Worm (Caenorhabditis elegans): ENCODE results near the gene pfd-5.

pfd-5 gene

DNA sequence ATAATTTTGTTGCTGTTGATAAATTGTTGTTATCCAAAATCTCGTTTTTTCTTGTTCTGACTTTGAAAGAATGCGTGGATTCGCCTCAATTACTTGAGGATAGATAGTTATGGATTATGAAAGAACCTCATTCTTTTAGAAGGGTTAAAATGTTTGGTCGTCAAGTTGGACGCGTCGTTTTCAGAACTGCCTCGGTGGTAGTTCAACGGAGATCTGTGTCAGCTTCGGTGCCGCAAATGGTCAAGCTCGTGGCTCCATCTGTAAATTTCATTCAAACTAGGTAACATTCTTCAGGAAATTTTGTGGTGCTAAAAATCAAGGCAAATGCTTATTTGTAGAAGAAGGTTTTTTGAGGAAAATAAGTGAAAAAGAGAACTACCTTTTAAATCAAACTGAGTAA, 18.1 kb downstream of the pfd-5 start, which contains the start of gene ndab-2:
Gene ndab-2 (plus strand): TSS at position 140 of the 400 bp plus-strand sequence.
- TF ChIP-seq mab-5 (tag; optimal IDR thresholded peaks at IDR 0.05) (no peak), nhr-237 (tag; optimal IDR thresholded peaks at IDR 0.05) (no peak), nhr-28 (tag; optimal IDR thresholded peaks at IDR 0.05) (no peak), ztf-11 (tag; optimal IDR thresholded peaks at IDR 0.05) (no peak), hlh-1 (tag; optimal IDR thresholded peaks at IDR 0.05) (no peak), pha-4 (tag; optimal IDR thresholded peaks at IDR 0.05) (no peak), drap-1 (GFP tag; optimal IDR thresholded peaks at IDR 0.05) (no peak), ceh-83 (GFP tag; optimal IDR thresholded peaks at IDR 0.05) (no peak), ces-1 (GFP tag; optimal IDR thresholded peaks at IDR 0.05) (no peak), elt-3 (tag; optimal IDR thresholded peaks at IDR 0.05) (no peak), flh-1 (GFP tag; optimal IDR thresholded peaks at IDR 0.05) (no peak), elt-1 (tag; optimal IDR thresholded peaks at IDR 0.05; ENCODE audit: borderline replicate concordance, insufficient read depth) (no peak), unc-62 (GFP tag; optimal IDR thresholded peaks at IDR 0.05) (no peak), lin-13 (tag; optimal IDR thresholded peaks at IDR 0.05) (no peak), unc-39 (tag; optimal IDR thresholded peaks at IDR 0.05) (no peak)

DNA sequence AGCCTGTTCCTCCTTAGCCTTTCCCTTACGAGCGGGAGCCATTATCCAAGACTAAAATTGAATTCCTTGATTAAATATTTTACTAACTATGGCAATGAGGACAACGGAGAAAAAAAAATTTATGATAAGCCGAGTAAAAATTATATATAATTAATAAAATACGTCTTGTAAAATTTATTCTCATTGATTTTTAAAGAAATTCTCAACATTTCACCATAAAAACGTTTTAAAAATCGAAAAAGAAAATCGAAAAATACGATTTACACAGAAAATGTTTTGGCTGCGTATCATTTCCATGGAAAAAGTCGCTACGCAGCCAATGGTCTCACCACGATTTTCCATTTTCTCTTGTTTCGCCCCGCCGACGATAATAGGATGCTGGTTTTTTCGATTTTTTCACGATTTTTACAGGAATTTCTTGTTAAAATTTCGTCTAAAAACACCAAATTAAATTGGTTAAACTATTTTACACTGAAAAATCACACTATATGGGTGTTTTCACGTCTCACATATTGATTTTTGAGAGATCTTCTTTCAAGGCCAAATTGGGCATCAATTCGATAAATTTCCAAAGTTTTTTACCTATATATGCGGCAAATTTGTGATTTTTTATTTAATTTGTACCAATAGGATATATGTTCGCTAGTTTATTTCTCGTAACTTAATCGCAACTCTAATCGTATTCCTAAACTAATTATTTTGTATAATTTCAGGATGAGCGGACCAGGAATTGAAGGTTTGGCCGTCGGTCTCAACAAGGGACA, 19.0 kb downstream of the pfd-5 start, which contains the start of the genes rps-14 and rpl-36:
Gene rps-14 (minus strand): TSS at position 51 of the 764 bp plus-strand sequence.
Gene rpl-36 (plus strand): TSS at position 714 of the 764 bp plus-strand sequence.
- TF ChIP-seq snpc-4 (tag; optimal IDR thresholded peaks at IDR 0.05) = no peak
- no peak for TF ChIP-seq zip-8 (tag; optimal IDR thresholded peaks at IDR 0.05)
- no peak for TF ChIP-seq unc-120 (tag; optimal IDR thresholded peaks at IDR 0.05; ENCODE audit: poor library complexity, severe bottlenecking)
- peak; percentile 76 for TF ChIP-seq ceh-39 (tag; optimal IDR thresholded peaks at IDR 0.05)
- TF ChIP-seq nhr-28 (tag; optimal IDR thresholded peaks at IDR 0.05) = no peak
- no peak for TF ChIP-seq ceh-83 (GFP tag; optimal IDR thresholded peaks at IDR 0.05)
- no peak for TF ChIP-seq flh-1 (GFP tag; optimal IDR thresholded peaks at IDR 0.05)
- no peak for TF ChIP-seq tbx-8 (GFP tag; optimal IDR thresholded peaks at IDR 0.05)
- peak; percentile 91 for TF ChIP-seq mep-1 (tag; optimal IDR thresholded peaks at IDR 0.05)
- TF ChIP-seq pha-4 (tag; optimal IDR thresholded peaks at IDR 0.05) = peak; percentile 86
- TF ChIP-seq nhr-237 (tag; optimal IDR thresholded peaks at IDR 0.05) = peak; percentile 92
- TF ChIP-seq nhr-76 (tag; optimal IDR thresholded peaks at IDR 0.05) = no peak
- peak; percentile 41 for TF ChIP-seq ces-1 (GFP tag; optimal IDR thresholded peaks at IDR 0.05)
- TF ChIP-seq ztf-11 (tag; optimal IDR thresholded peaks at IDR 0.05) = no peak
- TF ChIP-seq elt-1 (tag; optimal IDR thresholded peaks at IDR 0.05; ENCODE audit: borderline replicate concordance, insufficient read depth) = no peak
- no peak for TF ChIP-seq elt-3 (tag; optimal IDR thresholded peaks at IDR 0.05)
- peak; percentile 4 for TF ChIP-seq hlh-1 (tag; optimal IDR thresholded peaks at IDR 0.05)
- peak; percentile 66 for TF ChIP-seq M03D4.4 (tag; optimal IDR thresholded peaks at IDR 0.05)
- TF ChIP-seq unc-39 (tag; optimal IDR thresholded peaks at IDR 0.05) = no peak
- no peak for TF ChIP-seq nhr-12 (tag; optimal IDR thresholded peaks at IDR 0.05)
- TF ChIP-seq ceh-43 (GFP tag; optimal IDR thresholded peaks at IDR 0.05) = no peak
- peak; percentile 57 for TF ChIP-seq sptf-1 (tag; optimal IDR thresholded peaks at IDR 0.05)
- no peak for TF ChIP-seq bed-3 (GFP tag; optimal IDR thresholded peaks at IDR 0.05)
- TF ChIP-seq lin-32 (GFP tag; optimal IDR thresholded peaks at IDR 0.05) = no peak
- TF ChIP-seq blmp-1 (tag; optimal IDR thresholded peaks at IDR 0.05) = peak; percentile 15
- TF ChIP-seq cnd-1 (tag; optimal IDR thresholded peaks at IDR 0.05) = no peak
- peak; percentile 87 for TF ChIP-seq lin-13 (tag; optimal IDR thresholded peaks at IDR 0.05)
- peak; percentile 86 for TF ChIP-seq lsy-2 (tag; optimal IDR thresholded peaks at IDR 0.05)
- TF ChIP-seq ham-2 (GFP tag; optimal IDR thresholded peaks at IDR 0.05) = no peak
- TF ChIP-seq drap-1 (GFP tag; optimal IDR thresholded peaks at IDR 0.05) = no peak
- TF ChIP-seq mab-5 (tag; optimal IDR thresholded peaks at IDR 0.05) = no peak
- no peak for TF ChIP-seq sem-2 (GFP tag; optimal IDR thresholded peaks at IDR 0.05)
- no peak for TF ChIP-seq unc-62 (GFP tag; optimal IDR thresholded peaks at IDR 0.05)
- no peak for TF ChIP-seq mls-2 (tag; optimal IDR thresholded peaks at IDR 0.05)
- TF ChIP-seq nhr-2 (tag; optimal IDR thresholded peaks at IDR 0.05) = peak; percentile 16

DNA sequence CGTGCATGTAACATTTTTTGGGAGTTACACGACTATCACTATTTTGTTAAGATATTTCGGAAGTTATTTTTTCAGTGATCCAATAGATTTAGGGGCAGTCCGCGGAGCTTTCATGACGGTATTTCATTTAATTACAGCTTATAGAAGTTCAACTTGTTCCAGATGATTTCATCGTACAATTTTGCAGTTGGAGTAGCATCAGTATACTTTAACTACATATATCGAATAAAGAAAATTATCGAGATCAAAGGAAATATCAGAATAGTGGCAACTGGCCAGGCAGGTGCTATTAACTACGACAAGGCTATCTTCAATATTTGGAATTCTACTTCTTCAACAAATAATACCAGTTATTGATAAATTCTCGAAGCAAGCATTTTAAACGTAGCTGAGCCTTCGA, 20.2 kb downstream of the pfd-5 start:
- no peak for TF ChIP-seq blmp-1 (tag; optimal IDR thresholded peaks at IDR 0.05)
- no peak for TF ChIP-seq nhr-237 (tag; optimal IDR thresholded peaks at IDR 0.05)
- no peak for TF ChIP-seq flh-1 (GFP tag; optimal IDR thresholded peaks at IDR 0.05)
- TF ChIP-seq mls-2 (tag; optimal IDR thresholded peaks at IDR 0.05) = no peak
- TF ChIP-seq elt-1 (tag; optimal IDR thresholded peaks at IDR 0.05; ENCODE audit: borderline replicate concordance, insufficient read depth) = no peak
- no peak for TF ChIP-seq zip-8 (tag; optimal IDR thresholded peaks at IDR 0.05)
- TF ChIP-seq bed-3 (GFP tag; optimal IDR thresholded peaks at IDR 0.05) = no peak
- TF ChIP-seq nhr-12 (tag; optimal IDR thresholded peaks at IDR 0.05) = no peak
- TF ChIP-seq mep-1 (tag; optimal IDR thresholded peaks at IDR 0.05) = no peak
- TF ChIP-seq drap-1 (GFP tag; optimal IDR thresholded peaks at IDR 0.05) = no peak
- no peak for TF ChIP-seq elt-3 (tag; optimal IDR thresholded peaks at IDR 0.05)
- TF ChIP-seq lin-32 (GFP tag; optimal IDR thresholded peaks at IDR 0.05) = no peak
- TF ChIP-seq ceh-39 (tag; optimal IDR thresholded peaks at IDR 0.05) = no peak
- no peak for TF ChIP-seq tbx-8 (GFP tag; optimal IDR thresholded peaks at IDR 0.05)
- no peak for TF ChIP-seq M03D4.4 (tag; optimal IDR thresholded peaks at IDR 0.05)
- TF ChIP-seq unc-39 (tag; optimal IDR thresholded peaks at IDR 0.05) = no peak
- TF ChIP-seq ceh-83 (GFP tag; optimal IDR thresholded peaks at IDR 0.05) = no peak

Measured in whole organism, mixed stage, embryonic.